Worm (Caenorhabditis elegans): ENCODE measurements around the gene vab-2.

DNA sequence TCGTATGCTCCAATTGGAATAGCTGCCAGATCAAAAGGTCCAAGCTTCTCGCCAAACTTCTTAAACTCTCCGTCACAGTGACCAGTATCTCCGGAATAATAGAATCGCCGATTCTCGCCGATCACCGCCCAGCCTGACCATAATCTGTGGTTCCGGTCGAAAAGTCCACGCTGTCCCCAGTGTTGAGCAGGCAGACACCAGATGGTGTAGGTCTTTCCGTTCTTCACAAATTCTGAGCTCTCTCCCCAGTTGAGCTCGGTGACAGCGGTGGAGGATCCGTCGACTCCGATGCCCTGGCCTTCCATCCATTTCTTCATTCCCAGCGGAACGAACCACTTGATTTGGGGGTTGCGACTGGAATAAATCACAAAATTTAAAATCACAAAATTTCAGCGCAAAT is 30.4 kb downstream of the vab-2 start:
- TF ChIP-seq lin-15B (tag; optimal IDR thresholded peaks at IDR 0.05) (no peak), nhr-43 (tag; optimal IDR thresholded peaks at IDR 0.05; ENCODE audit: poor library complexity, severe bottlenecking) (no peak), nhr-12 (tag; optimal IDR thresholded peaks at IDR 0.05) (no peak), pqm-1 (tag; optimal IDR thresholded peaks at IDR 0.05) (no peak), fkh-10 (GFP tag; optimal IDR thresholded peaks at IDR 0.05) (no peak), fos-1 (tag; optimal IDR thresholded peaks at IDR 0.05) (no peak), nhr-23 (tag; optimal IDR thresholded peaks at IDR 0.05) (no peak), pha-4 (tag; optimal IDR thresholded peaks at IDR 0.05) (no peak), nhr-28 (tag; optimal IDR thresholded peaks at IDR 0.05) (no peak)

Measured in whole organism, L3 larva.